Worm (Caenorhabditis elegans) whole organism, L4/young adult: ENCODE data around the gene glf-1.

Experiments
- dao-5 ChIP-seq: sonication (generic microtip); optimal IDR thresholded peaks from 2 replicates; lab custom pipeline; 2016; ENCODE audit warnings: missing genotype, missing genetic modification characterization, moderate library complexity, missing compliant biosample characterization
- him-1 ChIP-seq: sonication (generic microtip); optimal IDR thresholded peaks from 2 replicates; lab custom pipeline; 2016; ENCODE audit warnings: missing genotype, missing genetic modification reagents, missing genetic modification characterization, missing compliant biosample characterization

DNA sequence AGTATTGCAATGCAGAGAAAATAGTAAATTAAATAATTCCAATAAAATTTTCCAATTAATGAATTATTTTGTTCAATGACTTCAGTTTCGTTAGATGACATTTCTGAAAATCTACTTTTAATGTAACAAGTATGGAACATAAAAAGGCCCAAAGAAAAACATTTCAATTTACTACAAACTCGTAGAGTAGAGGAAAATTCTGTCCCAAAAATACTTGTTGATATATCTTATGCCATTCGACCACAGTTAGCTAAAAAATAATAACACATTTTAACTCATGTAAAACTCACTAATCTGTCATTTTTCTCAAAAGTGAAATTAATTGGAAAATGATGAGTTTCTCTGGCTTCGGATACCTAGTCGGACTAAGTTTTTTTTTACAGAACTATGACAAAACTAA is 8.4 kb upstream of the glf-1 start, which contains the start of gene srv-21:
- TF ChIP-seq dao-5 (tag; lab: Kevin White, UChicago), result no peak
- TF ChIP-seq him-1, result no peak
